Fruit fly (Drosophila melanogaster): Measurements from ENCODE around the gene CG13875.

The CG13875 gene

DNA sequence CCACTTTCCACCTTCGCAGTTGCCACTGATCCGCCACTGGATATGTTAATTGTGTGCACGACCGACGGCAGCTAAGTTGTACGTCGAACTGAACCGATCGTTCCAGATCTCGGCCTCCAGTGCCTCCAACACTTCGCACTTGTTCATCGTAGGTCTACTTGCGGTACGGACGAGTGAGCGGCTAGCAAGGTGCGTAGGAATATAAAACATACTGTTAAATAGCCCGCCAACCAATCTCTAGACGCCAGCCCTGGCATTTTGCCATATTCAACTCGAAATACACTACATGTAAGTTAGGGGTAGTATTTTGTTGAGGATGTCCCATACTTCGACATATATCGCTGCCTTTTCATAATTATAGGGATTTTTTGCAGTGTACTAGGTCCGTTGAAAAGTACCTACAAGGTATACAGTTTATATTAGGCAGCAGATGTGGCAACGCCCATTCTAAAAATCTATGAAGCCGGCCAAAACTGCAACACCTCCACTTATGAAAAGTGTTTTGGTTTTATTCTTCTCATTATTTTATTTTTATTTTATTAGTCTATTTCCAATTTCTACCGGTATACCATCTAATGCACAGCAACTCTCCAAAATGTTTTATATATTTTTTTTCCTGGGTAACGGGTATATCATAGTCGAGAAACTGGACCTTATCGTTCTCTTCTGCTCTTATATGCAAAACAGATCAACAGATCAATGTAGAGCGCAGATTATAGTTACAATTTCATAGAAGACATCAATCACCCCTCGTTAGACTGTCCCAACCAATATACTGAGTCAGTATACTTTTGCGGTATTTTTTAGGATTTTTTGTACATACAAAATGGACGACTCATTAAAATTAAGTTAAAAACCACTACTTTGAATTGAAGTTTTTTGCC is 43.5 kb downstream of the CG13875 start, which contains the start of the genes pyx and CG33229 (continued):
- TF ChIP-seq salm (tag; optimal IDR thresholded peaks at IDR 0.05) (peak; percentile 28), Dek (tag; optimal IDR thresholded peaks at IDR 0.05) (peak; percentile 92), CG18764 (GFP tag; optimal IDR thresholded peaks at IDR 0.05) (peak; percentile 77), Sry-β (GFP tag; optimal IDR thresholded peaks at IDR 0.05) (no peak), sob (GFP tag; IDR thresholded peaks at IDR 0.05) (peak; percentile 86), stwl (tag; optimal IDR thresholded peaks at IDR 0.05) (peak; percentile 2), CG8765 (GFP tag; IDR thresholded peaks at IDR 0.05) (peak; percentile 52; the same call in 1 of the 2 replicates), CG17359 (tag; optimal IDR thresholded peaks at IDR 0.05) (peak; percentile 78), ro (GFP tag; IDR thresholded peaks at IDR 0.05) (peak; percentile 44; the same call in 1 of the 2 replicates), gsb-n (tag; optimal IDR thresholded peaks at IDR 0.05) (no peak), CG11504 (tag; optimal IDR thresholded peaks at IDR 0.05) (peak; percentile 87), Ets97D (GFP tag; optimal IDR thresholded peaks at IDR 0.05) (peak; percentile 70), Doc3 (GFP tag; IDR thresholded peaks at IDR 0.05; ENCODE audit: partially characterized antibody) (no peak), Scr (GFP tag; IDR thresholded peaks at IDR 0.05; ENCODE audit: partially characterized antibody) (peak; percentile 19; the same call in 1 of the 2 replicates), Gug (GFP tag; IDR thresholded peaks at IDR 0.05) (peak; percentile 83), tup (GFP tag; optimal IDR thresholded peaks at IDR 0.05) (peak; percentile 65), CG8359 (GFP tag; optimal IDR thresholded peaks at IDR 0.05; ENCODE audit: borderline replicate concordance) (peak; percentile 77), otp (GFP tag; IDR thresholded peaks at IDR 0.05) (no peak), CG14965 (GFP tag; optimal IDR thresholded peaks at IDR 0.05; ENCODE audit: borderline replicate concordance) (no peak), klu (GFP tag; IDR thresholded peaks at IDR 0.05) (peak; percentile 71; the same call in 1 of the 2 replicates), Hmx (GFP tag; optimal IDR thresholded peaks at IDR 0.05) (peak; percentile 75), Rfx (GFP tag; IDR thresholded peaks at IDR 0.05) (peak; percentile 94), cg (GFP tag; optimal IDR thresholded peaks at IDR 0.05) (no peak), cwo (GFP tag; optimal IDR thresholded peaks at IDR 0.05) (peak; percentile 72), CG9797 (GFP tag; optimal IDR thresholded peaks at IDR 0.05) (peak; percentile 20), NC2β (GFP tag; optimal IDR thresholded peaks at IDR 0.05) (peak; percentile 53), scrt (GFP tag; optimal IDR thresholded peaks at IDR 0.05) (peak; percentile 70), HLH3B (GFP tag; IDR thresholded peaks at IDR 0.05) (peak; percentile 77; the same call in 1 of the 2 replicates), CG10565 (GFP tag; optimal IDR thresholded peaks at IDR 0.05) (peak; percentile 32), C15 (GFP tag; IDR thresholded peaks at IDR 0.05) (peak; percentile 66; the same call in 1 of the 3 replicates), Trl (optimal IDR thresholded peaks at IDR 0.05) (no peak), Trl (GFP tag; optimal IDR thresholded peaks at IDR 0.05) (peak; percentile 70), Spps (tag; optimal IDR thresholded peaks at IDR 0.05) (no peak), CG9727 (GFP tag; optimal IDR thresholded peaks at IDR 0.05) (peak; percentile 89), trem (tag; optimal IDR thresholded peaks at IDR 0.05) (peak; percentile 33), Mrtf (GFP tag; IDR thresholded peaks at IDR 0.05) (peak; percentile 85), knrl (GFP tag; IDR thresholded peaks at IDR 0.05; ENCODE audit: partially characterized antibody) (no peak), CG8388 (GFP tag; optimal IDR thresholded peaks at IDR 0.05) (peak; percentile 69), CG12104 (GFP tag; optimal IDR thresholded peaks at IDR 0.05) (peak; percentile 90), Fer2 (tag; optimal IDR thresholded peaks at IDR 0.05) (peak; percentile 76), aop (GFP tag; IDR thresholded peaks at IDR 0.05) (peak; percentile 70), p53 (GFP tag; optimal IDR thresholded peaks at IDR 0.05) (no peak), Six4 (GFP tag; optimal IDR thresholded peaks at IDR 0.05) (peak; percentile 78), CG15073 (GFP tag; optimal IDR thresholded peaks at IDR 0.05) (peak; percentile 51), Bgb (GFP tag; IDR thresholded peaks at IDR 0.05; ENCODE audit: partially characterized antibody) (no peak), nau (GFP tag; optimal IDR thresholded peaks at IDR 0.05) (no peak), CoRest (tag; optimal IDR thresholded peaks at IDR 0.05) (peak; percentile 94), CG2678 (tag; optimal IDR thresholded peaks at IDR 0.05) (peak; percentile 92)

All from whole organism, embryonic.